Fruit fly (Drosophila melanogaster) whole organism: Measurements from ENCODE around the gene CG12535.

Source experiments
- CG8478 ChIP-seq: fragments of >200 bp; optimal IDR thresholded peaks from 2 replicates; lab custom pipeline; 2018; ENCODE audit warnings: inconsistent platforms
- Dll ChIP-seq: fragments of >200 bp; optimal IDR thresholded peaks from 2 replicates; lab custom pipeline; 2017
- EcR ChIP-seq, 2 experiments: fragments of >200 bp; optimal IDR thresholded peaks; 2 replicates each; lab custom pipeline; 2017; ENCODE audit warnings: missing biosample characterization in 2 of 2, missing genetic modification characterization in 2 of 2, missing genetic modification reagents in 2 of 2
- pan ChIP-seq: fragments of >200 bp; optimal IDR thresholded peaks from 2 replicates; lab custom pipeline; 2017
- psq ChIP-seq: fragments of >200 bp; optimal IDR thresholded peaks from 2 replicates; lab custom pipeline; 2017
- usp ChIP-seq: fragments of >200 bp; optimal IDR thresholded peaks from 2 replicates; lab custom pipeline; 2017; ENCODE audit warnings: missing biosample characterization, missing genetic modification characterization, mixed read lengths

Gene CG12535

dm6 chrX:3458491-3458890 lies 9.7 kb upstream of the CG12535 start:
- TF ChIP-seq Dll (no peak), pan (lab: Kevin White, UChicago) (no peak), psq (no peak), usp (GFP tag; lab: Kevin White, UChicago) (no peak), EcR (GFP tag; optimal IDR thresholded peaks at IDR 0.05; lab: Kevin White, UChicago) (no peak), CG8478 (lab: Kevin White, UChicago) (no peak)

DNA sequence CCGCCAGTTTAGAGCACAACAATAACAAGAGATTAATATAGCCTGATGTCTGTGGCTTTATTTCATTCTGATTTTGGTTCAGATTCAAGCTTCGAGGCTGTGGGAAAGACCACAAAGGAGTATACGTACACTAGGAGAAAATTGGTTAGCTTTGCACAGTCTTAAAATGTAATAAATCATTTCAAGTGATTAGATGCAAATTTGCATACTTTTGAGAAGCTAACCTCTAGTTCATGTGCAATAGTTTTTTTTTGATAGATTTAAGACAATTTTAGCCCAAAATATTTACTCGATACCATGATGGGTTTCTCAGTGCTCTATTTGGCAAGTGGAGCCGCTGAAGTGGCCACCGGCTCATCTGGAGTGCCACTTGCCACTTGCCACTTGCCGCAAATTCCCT lies 8.8 kb upstream of the CG12535 start:
- TF ChIP-seq usp (GFP tag; lab: Kevin White, UChicago) (no peak), CG8478 (lab: Kevin White, UChicago) (no peak), Dll (no peak), EcR (GFP tag; optimal IDR thresholded peaks at IDR 0.05; lab: Kevin White, UChicago) (no peak), psq (no peak), pan (lab: Kevin White, UChicago) (no peak)

DNA sequence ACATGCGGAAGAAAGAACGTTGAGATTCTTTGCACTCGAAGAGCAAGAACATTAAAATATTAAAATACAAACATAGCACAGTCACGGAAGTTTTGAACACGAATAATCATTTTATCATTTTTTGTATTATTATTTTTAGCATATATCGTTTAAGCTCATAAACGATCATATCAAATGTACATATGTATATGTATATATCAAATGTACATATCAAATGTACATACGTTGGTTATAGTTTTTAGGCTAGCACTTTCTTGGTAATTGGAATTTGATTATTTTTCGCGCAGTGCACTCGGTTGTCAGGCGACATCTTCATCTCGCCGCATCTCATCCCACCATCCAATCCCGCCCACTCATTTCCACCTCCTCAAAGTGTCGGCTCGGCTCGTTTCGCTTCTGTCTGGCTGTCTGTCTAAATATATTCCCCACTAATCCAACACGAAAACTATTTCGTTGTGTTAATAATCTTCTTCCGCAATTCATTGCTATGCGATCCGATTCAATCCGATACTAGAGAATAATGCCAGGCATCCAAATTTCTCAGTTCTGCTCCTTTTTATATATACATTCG lies 6.8 kb upstream of the CG12535 start:
- no peak for TF ChIP-seq usp (GFP tag; lab: Kevin White, UChicago)
- TF ChIP-seq CG8478 (lab: Kevin White, UChicago): no peak
- TF ChIP-seq psq: no peak
- no peak for TF ChIP-seq EcR (GFP tag; optimal IDR thresholded peaks at IDR 0.05; lab: Kevin White, UChicago)
- TF ChIP-seq pan (lab: Kevin White, UChicago): no peak
- no peak for TF ChIP-seq Dll

dm6 chrX:3454715-3455114 lies 6.0 kb upstream of the CG12535 start:
- TF ChIP-seq pan (lab: Kevin White, UChicago) (no peak), EcR (GFP tag; optimal IDR thresholded peaks at IDR 0.05; lab: Kevin White, UChicago) (no peak), Dll (no peak), psq (no peak), usp (GFP tag; lab: Kevin White, UChicago) (no peak), CG8478 (lab: Kevin White, UChicago) (no peak)

dm6 chrX:3453038-3453819 lies 4.5 kb upstream of the CG12535 start:
- TF ChIP-seq Dll (no peak), usp (GFP tag; lab: Kevin White, UChicago) (no peak), EcR (GFP tag; optimal IDR thresholded peaks at IDR 0.05; lab: Kevin White, UChicago) (no peak), psq (no peak), pan (lab: Kevin White, UChicago) (no peak)

DNA sequence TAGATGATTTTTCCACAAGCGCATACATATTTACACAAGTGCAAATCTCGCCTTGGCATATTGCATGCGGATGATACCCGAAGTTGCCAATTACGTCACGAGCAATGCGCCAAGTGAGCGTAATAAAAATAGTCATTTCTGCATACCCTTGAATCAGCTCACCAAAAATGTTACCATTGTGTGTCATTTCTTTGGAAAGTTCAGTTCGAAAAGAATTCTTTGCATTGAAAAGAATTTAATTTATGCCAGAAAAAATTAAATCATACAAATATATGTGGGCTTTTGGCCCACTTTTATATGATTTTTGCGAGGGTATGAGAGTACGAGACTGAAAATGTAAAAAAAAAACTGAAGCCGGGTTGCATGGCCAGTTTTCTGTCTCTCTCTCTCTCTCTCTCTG lies 3.2 kb upstream of the CG12535 start:
- TF ChIP-seq Dll (no peak), pan (lab: Kevin White, UChicago) (no peak), usp (GFP tag; lab: Kevin White, UChicago) (no peak), CG8478 (lab: Kevin White, UChicago) (no peak), EcR (GFP tag; optimal IDR thresholded peaks at IDR 0.05; lab: Kevin White, UChicago) (no peak), psq (no peak)

dm6 chrX:3451250-3451786 lies 2.6 kb upstream of the CG12535 start:
- TF ChIP-seq psq: no peak
- no peak for TF ChIP-seq pan (lab: Kevin White, UChicago)
- no peak for TF ChIP-seq EcR (GFP tag; optimal IDR thresholded peaks at IDR 0.05; lab: Kevin White, UChicago)
- TF ChIP-seq usp (GFP tag; lab: Kevin White, UChicago): no peak
- no peak for TF ChIP-seq Dll
- TF ChIP-seq CG8478 (lab: Kevin White, UChicago): no peak

DNA sequence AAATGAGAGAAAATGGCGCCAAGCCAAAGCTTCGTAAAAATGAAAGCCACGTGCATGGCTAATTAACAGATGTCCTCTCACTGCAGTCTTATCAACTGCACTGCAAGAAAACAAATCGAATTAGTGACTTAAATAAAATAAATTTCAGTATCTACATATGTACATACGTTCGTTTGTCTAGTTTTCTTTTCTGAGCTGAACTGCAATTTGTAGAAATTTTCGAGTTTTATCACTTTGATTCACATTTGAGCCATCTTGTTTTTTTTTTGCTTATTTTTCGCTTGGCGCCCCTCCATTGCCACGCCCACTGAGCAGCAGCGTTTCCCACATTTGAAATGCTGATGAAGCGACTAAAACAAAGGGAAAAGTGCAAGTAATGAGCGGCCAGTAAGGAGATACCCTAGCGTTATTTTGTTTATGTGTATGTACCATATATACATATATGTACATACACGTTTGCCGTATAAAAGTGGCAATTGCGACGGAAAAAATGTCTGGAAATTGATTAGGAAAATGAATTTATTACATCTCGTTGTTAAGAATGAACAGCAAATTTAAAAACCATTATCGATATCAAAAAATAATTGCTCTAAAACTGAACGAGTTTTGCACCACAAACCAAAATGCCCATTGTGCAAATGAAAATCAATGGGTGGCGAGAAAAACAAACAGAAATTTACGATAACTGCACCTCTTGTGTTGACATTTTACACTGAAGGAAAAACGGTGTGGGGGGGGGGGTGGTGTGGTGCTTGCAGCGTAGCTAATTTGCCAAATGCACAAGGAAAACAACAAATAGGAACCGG lies 822 bp downstream of the CG12535 start:
- no peak for TF ChIP-seq pan (lab: Kevin White, UChicago)
- TF ChIP-seq Dll: no peak
- no peak for TF ChIP-seq CG8478 (lab: Kevin White, UChicago)
- no peak for TF ChIP-seq usp (GFP tag; lab: Kevin White, UChicago)
- TF ChIP-seq psq: no peak
- TF ChIP-seq EcR (GFP tag; optimal IDR thresholded peaks at IDR 0.05; lab: Kevin White, UChicago): no peak

dm6 chrX:3446650-3447049 lies 2.1 kb downstream of the CG12535 start:
- TF ChIP-seq CG8478 (lab: Kevin White, UChicago) (no peak), Dll (no peak), psq (no peak), pan (lab: Kevin White, UChicago) (no peak), EcR (GFP tag; optimal IDR thresholded peaks at IDR 0.05; lab: Kevin White, UChicago) (no peak), usp (GFP tag; lab: Kevin White, UChicago) (no peak)

- TF ChIP-seq usp (GFP tag; lab: Kevin White, UChicago): no peak
- TF ChIP-seq CG8478 (lab: Kevin White, UChicago): no peak
- TF ChIP-seq psq: no peak
These were observed 2.6 kb downstream of the CG12535 start for dm6 chrX:3446157-3446556.

DNA sequence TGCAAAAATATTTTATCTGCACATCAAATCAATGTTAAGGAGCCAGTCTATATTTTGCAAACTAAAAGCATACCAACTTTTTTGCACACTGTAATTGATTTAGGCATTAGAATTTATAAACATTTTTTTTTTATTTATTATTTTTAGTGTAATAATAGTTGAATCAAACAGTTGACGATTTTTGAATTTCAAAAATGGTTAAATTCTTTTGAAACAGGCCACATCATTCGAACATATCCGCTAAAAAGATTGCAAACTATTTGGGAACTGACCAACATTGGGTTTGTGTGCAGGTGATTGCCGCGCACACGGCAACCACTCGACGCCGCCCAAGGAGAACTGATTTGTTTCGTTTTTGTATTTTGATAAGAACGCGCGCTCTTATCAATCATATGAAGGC lies 3.9 kb downstream of the CG12535 start:
- TF ChIP-seq EcR (GFP tag; optimal IDR thresholded peaks at IDR 0.05; lab: Kevin White, UChicago): no peak
- TF ChIP-seq pan (lab: Kevin White, UChicago): no peak
- TF ChIP-seq psq: no peak
- no peak for TF ChIP-seq CG8478 (lab: Kevin White, UChicago)
- no peak for TF ChIP-seq Dll
- no peak for TF ChIP-seq usp (GFP tag; lab: Kevin White, UChicago)
